Worm (Caenorhabditis elegans) whole organism, mixed stage, embryonic: Measurements from ENCODE around the gene ubl-1.

Experiments
- elt-1 ChIP-seq: sonication (generic microtip); optimal IDR thresholded peaks from 2 replicates; lab custom pipeline; 2017; ENCODE audit warnings: missing genetic modification characterization, mild to moderate bottlenecking, missing compliant biosample characterization, antibody characterized with exemption, moderate library complexity, borderline replicate concordance; ENCODE audit not compliant: insufficient read depth
- nhr-28 ChIP-seq: fragments of 150-350 bp; optimal IDR thresholded peaks from 2 replicates; lab custom pipeline; 2014; ENCODE audit warnings: missing biosample characterization, missing genetic modification characterization

DNA sequence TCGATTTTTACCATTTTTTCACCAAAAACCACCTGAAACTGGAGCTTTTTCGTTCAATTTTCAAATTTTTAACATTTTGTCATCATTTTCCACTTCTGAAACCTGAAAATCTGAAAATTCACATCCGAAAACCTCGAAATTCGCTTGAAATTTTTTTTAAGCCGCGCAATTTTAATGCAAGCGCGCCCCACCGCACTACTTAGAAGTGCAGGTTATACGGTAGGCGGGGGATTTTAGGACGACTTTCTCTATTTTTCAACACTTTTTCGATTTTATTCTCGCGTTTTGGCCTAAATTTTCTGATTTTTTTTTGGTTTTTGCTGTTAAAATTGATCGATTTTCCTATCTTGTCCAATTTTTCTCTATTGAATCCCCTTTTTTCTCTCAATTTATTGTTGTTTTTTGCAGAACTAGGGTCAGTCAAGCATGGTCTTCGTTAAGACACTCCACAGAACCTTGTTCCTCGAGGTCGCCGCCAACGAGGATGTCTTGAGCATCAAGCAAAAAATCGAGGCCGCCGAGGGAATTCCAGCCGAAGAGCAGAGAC, at the start of gene ubl-1:
- no peak for TF ChIP-seq elt-1 (tag; lab: Kevin White, UChicago)
- TF ChIP-seq nhr-28 (tag; lab: Kevin White, UChicago): no peak
